Worm (Caenorhabditis elegans) whole organism, L1 larva: Measurements from ENCODE around the gene Y110A2AL.9.

Experiments
- ceh-63 ChIP-seq: fragments of 200-800 bp; sonication (Bioruptor generic); optimal IDR thresholded peaks from 2 replicates; lab custom pipeline; 2018; ENCODE audit warnings: mild to moderate bottlenecking, missing genetic modification characterization, missing compliant biosample characterization
- ceh-82 ChIP-seq, 3 experiments: fragments of 150-350 bp in 1 of 3; sonication (generic microtip) in 2 of 3; optimal IDR thresholded peaks; 2 replicates each; lab custom pipeline; 2014 to 2017; ENCODE audit warnings: missing biosample characterization in 3 of 3, missing genetic modification characterization in 3 of 3
- ceh-88 ChIP-seq: fragments of 200-800 bp; sonication (Bioruptor generic); IDR thresholded peaks from 2 replicates; pipeline ENCODE4 v1.3.6; 2022; ENCODE audit warnings: missing genetic modification characterization, missing compliant biosample characterization
- ces-1 ChIP-seq: fragments of 150-350 bp; optimal IDR thresholded peaks from 2 replicates; lab custom pipeline; 2014; ENCODE audit warnings: missing biosample characterization, missing genetic modification reagents, missing genetic modification characterization
- dpl-1 ChIP-seq, 3 experiments: fragments of 150-350 bp in 2 of 3; sonication (generic microtip) in 1 of 3; optimal IDR thresholded peaks; 2 replicates each; lab custom pipeline; 2014 to 2017; ENCODE audit warnings: missing biosample characterization in 3 of 3, missing genetic modification characterization in 3 of 3, missing genetic modification reagents in 3 of 3
- elt-2 ChIP-seq: sonication (generic microtip); optimal IDR thresholded peaks from 2 replicates; lab custom pipeline; 2016; ENCODE audit warnings: missing genetic modification characterization, mild to moderate bottlenecking, inconsistent platforms, missing compliant biosample characterization, missing genetic modification reagents
- ets-5 ChIP-seq: fragments of 200-800 bp; sonication (Bioruptor generic); IDR thresholded peaks from 2 replicates; pipeline ENCODE4 v1.3.6; 2022; ENCODE audit warnings: missing genetic modification characterization, missing compliant biosample characterization
- fkh-10 ChIP-seq: sonication (generic microtip); optimal IDR thresholded peaks from 2 replicates; lab custom pipeline; 2017; ENCODE audit warnings: missing biosample characterization, missing genetic modification reagents, missing genetic modification characterization
- fkh-4 ChIP-seq: sonication (generic microtip); optimal IDR thresholded peaks from 2 replicates; lab custom pipeline; 2016; ENCODE audit warnings: missing compliant biosample characterization, missing genetic modification characterization, borderline replicate concordance
- fkh-8 ChIP-seq: sonication (generic microtip); optimal IDR thresholded peaks from 2 replicates; lab custom pipeline; 2016; ENCODE audit warnings: mild to moderate bottlenecking, missing genetic modification characterization, missing compliant biosample characterization
- hlh-17 ChIP-seq: fragments of 200-800 bp; sonication (Bioruptor generic); optimal IDR thresholded peaks from 2 replicates; lab custom pipeline; 2018; ENCODE audit warnings: missing genetic modification characterization, mild to moderate bottlenecking, missing compliant biosample characterization, moderate library complexity, borderline replicate concordance
- hpl-2 ChIP-seq: fragments of 150-350 bp; optimal IDR thresholded peaks from 2 replicates; lab custom pipeline; 2014; ENCODE audit warnings: missing biosample characterization, missing genetic modification reagents, missing genetic modification characterization
- irx-1 ChIP-seq: sonication (generic microtip); optimal IDR thresholded peaks from 2 replicates; lab custom pipeline; 2016; ENCODE audit warnings: missing genetic modification characterization, missing compliant biosample characterization
- jun-1 ChIP-seq: fragments of 150-350 bp; optimal IDR thresholded peaks from 2 replicates; lab custom pipeline; 2014; ENCODE audit warnings: missing biosample characterization, missing genetic modification reagents, missing genetic modification characterization
- lin-13 ChIP-seq: fragments of 150-350 bp; optimal IDR thresholded peaks from 2 replicates; lab custom pipeline; 2014; ENCODE audit warnings: missing biosample characterization, missing genetic modification reagents, missing genetic modification characterization
- lin-15B ChIP-seq: fragments of 150-350 bp; sonication (generic microtip); optimal IDR thresholded peaks from 3 replicates; lab custom pipeline; 2014; ENCODE audit warnings: missing biosample characterization, missing genetic modification characterization
- lin-35 ChIP-seq, 2 experiments: fragments of 150-350 bp; optimal IDR thresholded peaks; 2 replicates each; lab custom pipeline; 2014; ENCODE audit warnings: missing biosample characterization in 2 of 2, missing genetic modification characterization in 2 of 2, missing genetic modification reagents in 2 of 2
- mab-9 ChIP-seq: fragments of 200-800 bp; sonication (Bioruptor generic); IDR thresholded peaks from 2 replicates; pipeline ENCODE4 v1.3.6; 2022; ENCODE audit warnings: missing genetic modification reagents, missing genetic modification characterization, missing compliant biosample characterization
- mdl-1 ChIP-seq, 2 experiments: fragments of 150-350 bp; optimal IDR thresholded peaks; 2 replicates each; lab custom pipeline; 2014 to 2017; ENCODE audit warnings: missing biosample characterization in 2 of 2, missing genetic modification characterization in 2 of 2, inconsistent platforms in 1 of 2
- mef-2 ChIP-seq: fragments of 150-350 bp; optimal IDR thresholded peaks from 2 replicates; lab custom pipeline; 2014; ENCODE audit warnings: missing biosample characterization, missing genetic modification characterization
- nhr-11 ChIP-seq: fragments of 150-350 bp; optimal IDR thresholded peaks from 2 replicates; lab custom pipeline; 2014; ENCODE audit warnings: missing biosample characterization, missing genetic modification characterization
- nhr-19 ChIP-seq: fragments of 200-800 bp; sonication (Bioruptor generic); conservative IDR thresholded peaks from 2 replicates; pipeline ENCODE4 v1.3.6; 2022; ENCODE audit warnings: missing genetic modification characterization, missing compliant biosample characterization
- nhr-237 ChIP-seq: fragments of 150-350 bp; optimal IDR thresholded peaks from 2 replicates; lab custom pipeline; 2014; ENCODE audit warnings: missing biosample characterization, missing genetic modification characterization
- nhr-28 ChIP-seq: fragments of 150-350 bp; optimal IDR thresholded peaks from 2 replicates; lab custom pipeline; 2014; ENCODE audit warnings: missing biosample characterization, missing genetic modification characterization
- nhr-47 ChIP-seq: sonication (generic microtip); optimal IDR thresholded peaks from 2 replicates; lab custom pipeline; 2016; ENCODE audit warnings: mild to moderate bottlenecking, missing genetic modification characterization, moderate library complexity, missing compliant biosample characterization
- nhr-77 ChIP-seq: fragments of 150-350 bp; optimal IDR thresholded peaks from 2 replicates; lab custom pipeline; 2014; ENCODE audit warnings: missing biosample characterization, missing genetic modification characterization
- nhr-85 ChIP-seq: sonication (generic microtip); peaks from one replicate; lab custom pipeline; 2016; ENCODE audit warnings: missing genetic modification characterization, inconsistent platforms, missing compliant biosample characterization
- nhr-90 ChIP-seq: sonication (generic microtip); optimal IDR thresholded peaks from 2 replicates; lab custom pipeline; 2016; ENCODE audit warnings: mild to moderate bottlenecking, missing genetic modification characterization, missing compliant biosample characterization; ENCODE audit not compliant: poor library complexity
- pag-3 ChIP-seq: sonication (generic microtip); optimal IDR thresholded peaks from 2 replicates; lab custom pipeline; 2017; ENCODE audit warnings: missing genetic modification characterization, mild to moderate bottlenecking, missing compliant biosample characterization, antibody characterized with exemption, borderline replicate concordance; ENCODE audit not compliant: insufficient read depth
- pqm-1 ChIP-seq: sonication (generic microtip); optimal IDR thresholded peaks from 3 replicates; lab custom pipeline; 2017; ENCODE audit warnings: missing biosample characterization, missing genetic modification characterization
- skn-1 ChIP-seq: fragments of 150-350 bp; optimal IDR thresholded peaks from 2 replicates; lab custom pipeline; 2014; ENCODE audit warnings: missing biosample characterization, missing genetic modification characterization
- snu-23 ChIP-seq: sonication (generic microtip); optimal IDR thresholded peaks from 2 replicates; lab custom pipeline; 2016; ENCODE audit warnings: missing genetic modification characterization, missing compliant biosample characterization
- tbx-2 ChIP-seq: sonication (generic microtip); optimal IDR thresholded peaks from 2 replicates; lab custom pipeline; 2016; ENCODE audit warnings: missing genetic modification characterization, missing compliant biosample characterization
- tlp-1 ChIP-seq: fragments of 150-350 bp; optimal IDR thresholded peaks from 2 replicates; lab custom pipeline; 2014; ENCODE audit warnings: missing biosample characterization, missing genetic modification characterization
- unc-130 ChIP-seq: fragments of 150-350 bp; optimal IDR thresholded peaks from 2 replicates; lab custom pipeline; 2017; ENCODE audit warnings: missing biosample characterization, missing genetic modification characterization, inconsistent platforms
- vab-15 ChIP-seq: sonication (generic microtip); optimal IDR thresholded peaks from 2 replicates; lab custom pipeline; 2017; ENCODE audit warnings: missing genotype, mild to moderate bottlenecking, missing genetic modification characterization, missing compliant biosample characterization
- xbp-1 ChIP-seq: sonication (generic microtip); optimal IDR thresholded peaks from 2 replicates; lab custom pipeline; 2016; ENCODE audit warnings: missing genetic modification characterization, missing compliant biosample characterization

The Y110A2AL.9 gene

ce11 chrII:2885518-2886449, 19.3 kb upstream of the Y110A2AL.9 start:
- TF ChIP-seq lin-15B (tag; lab: Kevin White, UChicago) (no peak), nhr-237 (tag; lab: Kevin White, UChicago) (no peak), elt-2 (tag; lab: Kevin White, UChicago) (no peak), ces-1 (no peak), fkh-8 (no peak), nhr-47 (tag; lab: Kevin White, UChicago) (no peak), snu-23 (GFP tag; lab: Kevin White, UChicago) (no peak), skn-1 (no peak), ceh-63 (GFP tag; lab: Kevin White, UChicago) (no peak), ceh-82 (tag; optimal IDR thresholded peaks at IDR 0.05; lab: Kevin White, UChicago) (no peak), nhr-85 (tag; lab: Kevin White, UChicago) (no peak), ceh-88 (GFP tag; lab: Robert Waterston, UW) (no peak), unc-130 (tag; lab: Kevin White, UChicago) (no peak)
- TF ChIP-seq, all 84 proteins: peak for 0

ce11 chrII:2884810-2885209, 18.4 kb upstream of the Y110A2AL.9 start, which contains the start of gene pigw-1:
TSS of gene pigw-1 (minus strand) at chrII:2884910.
- no peak for TF ChIP-seq nhr-11 (tag; lab: Kevin White, UChicago)
- TF ChIP-seq ceh-63 (GFP tag; lab: Kevin White, UChicago): no peak
- TF ChIP-seq tbx-2 (tag; lab: Kevin White, UChicago): no peak
- TF ChIP-seq hpl-2 (GFP tag; lab: Kevin White, UChicago): no peak
- TF ChIP-seq fkh-10 (GFP tag; lab: Kevin White, UChicago): no peak
- TF ChIP-seq mdl-1 (tag; optimal IDR thresholded peaks at IDR 0.05; lab: Kevin White, UChicago): no peak
- TF ChIP-seq nhr-28 (tag; lab: Kevin White, UChicago): no peak
- TF ChIP-seq, all 84 proteins: peak for 0

ce11 chrII:2881088-2881487, 14.6 kb upstream of the Y110A2AL.9 start:
- no peak for TF ChIP-seq mef-2 (tag; lab: Kevin White, UChicago)
- peak; percentile 16 for TF ChIP-seq lin-13
- TF ChIP-seq nhr-28 (tag; lab: Kevin White, UChicago): no peak

ce11 chrII:2878909-2879308, 12.5 kb upstream of the Y110A2AL.9 start:
- TF ChIP-seq ets-5 (GFP tag; lab: Robert Waterston, UW) (no peak), nhr-19 (GFP tag; lab: Robert Waterston, UW) (no peak), dpl-1 (GFP tag; optimal IDR thresholded peaks at IDR 0.05; lab: Kevin White, UChicago) (no peak), skn-1 (no peak), lin-35 (GFP tag; optimal IDR thresholded peaks at IDR 0.05; lab: Kevin White, UChicago) (no peak), nhr-47 (tag; lab: Kevin White, UChicago) (no peak), nhr-77 (tag; lab: Kevin White, UChicago) (no peak), hlh-17 (GFP tag; lab: Kevin White, UChicago) (no peak), nhr-85 (tag; lab: Kevin White, UChicago) (no peak), vab-15 (tag; lab: Kevin White, UChicago) (no peak), snu-23 (GFP tag; lab: Kevin White, UChicago) (no peak), nhr-90 (tag; lab: Kevin White, UChicago) (no peak), tlp-1 (tag; lab: Kevin White, UChicago) (no peak), mef-2 (tag; lab: Kevin White, UChicago) (no peak)

- TF ChIP-seq pqm-1 (no peak), nhr-47 (tag; lab: Kevin White, UChicago) (no peak), jun-1 (tag; lab: Kevin White, UChicago) (no peak), xbp-1 (tag; lab: Kevin White, UChicago) (no peak), pag-3 (tag; lab: Kevin White, UChicago) (no peak), fkh-4 (tag; lab: Kevin White, UChicago) (no peak), ces-1 (no peak), lin-15B (tag; lab: Kevin White, UChicago) (no peak), tbx-2 (tag; lab: Kevin White, UChicago) (no peak), irx-1 (tag; lab: Kevin White, UChicago) (no peak), ets-5 (GFP tag; lab: Robert Waterston, UW) (no peak), mab-9 (GFP tag; lab: Robert Waterston, UW) (no peak)
These were observed 8.4 kb upstream of the Y110A2AL.9 start, which contains the start of gene Y110A2AL.1 for ce11 chrII:2874801-2875200. TSS of gene Y110A2AL.1 (plus strand) at chrII:2875101.
